Fruit fly (Drosophila melanogaster): ENCODE measurements around the gene CG9686.

CG9686 gene

DNA sequence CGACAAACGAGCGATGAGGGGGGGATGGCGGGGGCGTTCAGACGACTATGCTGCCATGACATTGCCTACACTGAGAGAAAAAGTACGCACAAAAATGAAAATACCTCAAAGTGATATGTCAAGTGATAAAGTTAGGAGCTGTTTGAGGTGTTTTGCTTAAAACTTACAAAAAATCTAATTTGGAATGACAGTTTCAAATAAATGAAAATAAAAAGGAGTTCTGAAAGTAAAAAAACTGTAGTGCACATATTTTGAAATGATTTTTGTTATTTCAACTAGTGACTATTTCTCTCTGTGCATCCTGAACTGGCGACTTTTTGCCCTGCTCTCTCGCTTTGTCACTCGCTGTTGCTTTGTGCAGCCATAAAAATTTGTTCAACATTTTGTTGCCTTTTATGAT, 49.8 kb upstream of the CG9686 start (continued):
- TF ChIP-seq maf-S (GFP tag; optimal IDR thresholded peaks at IDR 0.05) (no peak), CG15514 (GFP tag; optimal IDR thresholded peaks at IDR 0.05) (peak; percentile 1), HmgZ (tag; optimal IDR thresholded peaks at IDR 0.05) (no peak), D19A (tag; optimal IDR thresholded peaks at IDR 0.05) (no peak), CG1792 (GFP tag; optimal IDR thresholded peaks at IDR 0.05) (no peak), CG3407 (GFP tag; optimal IDR thresholded peaks at IDR 0.05) (no peak), CoRest (tag; optimal IDR thresholded peaks at IDR 0.05) (peak; percentile 3), NfI (GFP tag; optimal IDR thresholded peaks at IDR 0.05) (no peak), CG18764 (GFP tag; optimal IDR thresholded peaks at IDR 0.05) (no peak), sisA (GFP tag; IDR thresholded peaks at IDR 0.05) (0 out of 2 replicates have a peak, but pooled peaks have one; percentile 16), Ptx1 (GFP tag; IDR thresholded peaks at IDR 0.05) (0 out of 2 replicates have a peak, but pooled peaks have one; percentile 16), mirr (GFP tag; optimal IDR thresholded peaks at IDR 0.05) (no peak), gem (tag; optimal IDR thresholded peaks at IDR 0.05) (peak; percentile 59), ab (GFP tag; optimal IDR thresholded peaks at IDR 0.05) (no peak), Sry-β (GFP tag; optimal IDR thresholded peaks at IDR 0.05) (no peak), CG15601 (tag; optimal IDR thresholded peaks at IDR 0.05) (no peak), CG2875 (GFP tag; optimal IDR thresholded peaks at IDR 0.05) (no peak), CG16863 (GFP tag; optimal IDR thresholded peaks at IDR 0.05) (no peak), lilli (GFP tag; optimal IDR thresholded peaks at IDR 0.05) (no peak), kni (GFP tag; optimal IDR thresholded peaks at IDR 0.05) (no peak), nerfin-2 (GFP tag; IDR thresholded peaks at IDR 0.05; ENCODE audit: partially characterized antibody) (no peak), otp (GFP tag; IDR thresholded peaks at IDR 0.05) (no peak), trh (GFP tag; optimal IDR thresholded peaks at IDR 0.05) (no peak), CG30020 (tag; optimal IDR thresholded peaks at IDR 0.05) (no peak), bab2 (GFP tag; optimal IDR thresholded peaks at IDR 0.05) (no peak), CG18599 (GFP tag; optimal IDR thresholded peaks at IDR 0.05) (peak; percentile 39), CG14710 (tag; optimal IDR thresholded peaks at IDR 0.05) (no peak), chinmo (GFP tag; IDR thresholded peaks at IDR 0.05; ENCODE audit: partially characterized antibody) (no peak), ind (GFP tag; optimal IDR thresholded peaks at IDR 0.05) (peak; percentile 3), lab (GFP tag; optimal IDR thresholded peaks at IDR 0.05) (peak; percentile 56), CG2120 (GFP tag; optimal IDR thresholded peaks at IDR 0.05) (peak; percentile 27), az2 (GFP tag; optimal IDR thresholded peaks at IDR 0.05) (no peak), Sox100B (GFP tag; optimal IDR thresholded peaks at IDR 0.05) (no peak), CG10979 (tag; optimal IDR thresholded peaks at IDR 0.05) (no peak), E2f1 (GFP tag; IDR thresholded peaks at IDR 0.05) (no peak), CG30403 (GFP tag; optimal IDR thresholded peaks at IDR 0.05) (peak; percentile 34), her (GFP tag; optimal IDR thresholded peaks at IDR 0.05) (no peak), Hr51 (GFP tag; optimal IDR thresholded peaks at IDR 0.05) (peak in 1 of 2 experiments; percentile 35), C15 (GFP tag; IDR thresholded peaks at IDR 0.05) (no peak), CG33213 (GFP tag; optimal IDR thresholded peaks at IDR 0.05) (no peak), CG8388 (GFP tag; optimal IDR thresholded peaks at IDR 0.05) (no peak), CG14667 (GFP tag; IDR thresholded peaks at IDR 0.05) (no peak), CG4282 (GFP tag; optimal IDR thresholded peaks at IDR 0.05) (no peak), ems (GFP tag; optimal IDR thresholded peaks at IDR 0.05) (no peak), NC2α (GFP tag; optimal IDR thresholded peaks at IDR 0.05) (no peak), bigmax (GFP tag; optimal IDR thresholded peaks at IDR 0.05) (no peak), crol (GFP tag; IDR thresholded peaks at IDR 0.05) (0 out of 2 replicates have a peak, but pooled peaks have one; percentile 25), Oli (tag; optimal IDR thresholded peaks at IDR 0.05) (peak; percentile 37), CG3838 (GFP tag; optimal IDR thresholded peaks at IDR 0.05) (no peak), CG12299 (tag; optimal IDR thresholded peaks at IDR 0.05) (no peak), CG7987 (GFP tag; optimal IDR thresholded peaks at IDR 0.05) (no peak)

All from whole organism, embryonic.